Fruit fly (Drosophila melanogaster) whole organism, prepupa: Measurements from ENCODE around the gene RhoGAP18B.

Experiments
- Blimp-1 ChIP-seq: fragments of 200-800 bp; sonication (Bioruptor generic); optimal IDR thresholded peaks from 3 replicates; lab custom pipeline; 2017; ENCODE audit warnings: missing biosample characterization, missing genetic modification characterization, mild to moderate bottlenecking, moderate library complexity, missing genetic modification reagents
- CG10631 ChIP-seq: fragments of 200-800 bp; sonication (Bioruptor generic); optimal IDR thresholded peaks from 2 replicates; lab custom pipeline; 2016; ENCODE audit warnings: missing biosample characterization, missing genetic modification characterization
- CG10669 ChIP-seq: fragments of 200-800 bp; sonication (Bioruptor generic); optimal IDR thresholded peaks from 3 replicates; lab custom pipeline; 2018; ENCODE audit warnings: missing biosample characterization, mild to moderate bottlenecking, missing genetic modification characterization, moderate library complexity
- CG11294 ChIP-seq: fragments of 200-800 bp; sonication (Bioruptor generic); IDR thresholded peaks from 2 replicates; pipeline ENCODE4 v1.3.6; 2022; ENCODE audit warnings: missing biosample characterization, missing genetic modification characterization
- CG11762 ChIP-seq: fragments of 200-800 bp; sonication (Bioruptor generic); optimal IDR thresholded peaks from 3 replicates; lab custom pipeline; 2016; ENCODE audit warnings: missing biosample characterization, missing genetic modification characterization; ENCODE audit not compliant: insufficient read depth
- CG15336 ChIP-seq: fragments of 200-800 bp; sonication (Bioruptor generic); IDR thresholded peaks from 2 replicates; pipeline ENCODE4 v1.3.6; 2022; ENCODE audit warnings: missing biosample characterization, missing genetic modification characterization
- CG1621 ChIP-seq: fragments of 200-800 bp; sonication (Bioruptor generic); optimal IDR thresholded peaks from 3 replicates; lab custom pipeline; 2018; ENCODE audit warnings: missing biosample characterization, mild to moderate bottlenecking, missing genetic modification characterization
- CG3032 ChIP-seq: fragments of 200-800 bp; optimal IDR thresholded peaks from 2 replicates; lab custom pipeline; 2019; ENCODE audit warnings: missing biosample characterization, mild to moderate bottlenecking, missing genetic modification characterization, moderate library complexity
- CG31627 ChIP-seq: fragments of 200-800 bp; sonication (Bioruptor generic); optimal IDR thresholded peaks from 3 replicates; lab custom pipeline; 2016; ENCODE audit warnings: missing biosample characterization, missing genetic modification characterization
- CG32006 ChIP-seq: fragments of 200-800 bp; sonication (Bioruptor generic); optimal IDR thresholded peaks from 3 replicates; lab custom pipeline; 2017; ENCODE audit warnings: missing biosample characterization, mild to moderate bottlenecking, missing genetic modification characterization
- CG3919 ChIP-seq: fragments of 200-800 bp; sonication (Bioruptor generic); optimal IDR thresholded peaks from 3 replicates; lab custom pipeline; 2016; ENCODE audit warnings: missing biosample characterization, missing genetic modification characterization
- CG6276 ChIP-seq: fragments of 200-800 bp; sonication (Bioruptor generic); optimal IDR thresholded peaks from 2 replicates; lab custom pipeline; 2017; ENCODE audit warnings: missing biosample characterization, mild to moderate bottlenecking, missing genetic modification characterization
- CG6808 ChIP-seq: fragments of 200-800 bp; sonication (Bioruptor generic); optimal IDR thresholded peaks from 3 replicates; lab custom pipeline; 2017; ENCODE audit warnings: missing biosample characterization, missing genetic modification characterization, mild to moderate bottlenecking, moderate library complexity, missing genetic modification reagents
- CG6854 ChIP-seq: fragments of 200-800 bp; sonication (Bioruptor generic); optimal IDR thresholded peaks from 2 replicates; lab custom pipeline; 2017; ENCODE audit warnings: missing biosample characterization, mild to moderate bottlenecking, missing genetic modification characterization
- CG7368 ChIP-seq: fragments of 200-800 bp; sonication (Bioruptor generic); optimal IDR thresholded peaks from 3 replicates; lab custom pipeline; 2016; ENCODE audit warnings: missing biosample characterization, missing genetic modification characterization
- CG8119 ChIP-seq: fragments of 200-800 bp; sonication (Bioruptor generic); IDR thresholded peaks from 3 replicates; pipeline ENCODE4 v1.3.6; 2022; ENCODE audit warnings: missing biosample characterization, missing genetic modification characterization
- CG8319 ChIP-seq: fragments of 200-800 bp; sonication (Bioruptor generic); optimal IDR thresholded peaks from 3 replicates; lab custom pipeline; 2016; ENCODE audit warnings: missing biosample characterization, missing genetic modification characterization
- CG8632 ChIP-seq: fragments of 200-800 bp; sonication (Bioruptor generic); optimal IDR thresholded peaks from 3 replicates; lab custom pipeline; 2016; ENCODE audit warnings: missing biosample characterization, missing genetic modification characterization
- CG9139 ChIP-seq: fragments of 200-800 bp; sonication (Bioruptor generic); optimal IDR thresholded peaks from 3 replicates; lab custom pipeline; 2017; ENCODE audit warnings: missing biosample characterization, mild to moderate bottlenecking, missing genetic modification characterization
- Eip75B ChIP-seq: fragments of 200-800 bp; sonication (Bioruptor generic); optimal IDR thresholded peaks from 3 replicates; lab custom pipeline; 2016; ENCODE audit warnings: missing biosample characterization, missing genetic modification characterization
- Eip78C ChIP-seq: fragments of 200-800 bp; sonication (Bioruptor generic); peaks from one replicate; lab custom pipeline; 2016; ENCODE audit warnings: missing biosample characterization, missing genetic modification characterization
- Eip93F ChIP-seq: fragments of 200-800 bp; sonication (Bioruptor generic); optimal IDR thresholded peaks from 2 replicates; lab custom pipeline; 2016; ENCODE audit warnings: missing biosample characterization, mild to moderate bottlenecking, missing genetic modification characterization
- Ets21C ChIP-seq: fragments of 200-800 bp; sonication (Bioruptor generic); optimal IDR thresholded peaks from 3 replicates; lab custom pipeline; 2016; ENCODE audit warnings: missing biosample characterization, missing genetic modification characterization
- Gug ChIP-seq: fragments of 200-800 bp; sonication (Bioruptor generic); IDR thresholded peaks from 2 replicates; pipeline ENCODE4 v1.3.6; 2022; ENCODE audit warnings: missing biosample characterization, missing genetic modification characterization
- Hr38 ChIP-seq: sonication (Bioruptor generic); optimal IDR thresholded peaks from 2 replicates; lab custom pipeline; 2016; ENCODE audit warnings: missing biosample characterization, missing genetic modification characterization
- Hr39 ChIP-seq: fragments of 200-800 bp; sonication (Bioruptor generic); optimal IDR thresholded peaks from 2 replicates; lab custom pipeline; 2016; ENCODE audit warnings: missing biosample characterization, missing genetic modification characterization
- Hr4 ChIP-seq: fragments of 200-800 bp; sonication (Bioruptor generic); optimal IDR thresholded peaks from 3 replicates; lab custom pipeline; 2016; ENCODE audit warnings: missing biosample characterization, missing genetic modification characterization
- OdsH ChIP-seq: fragments of 200-800 bp; sonication (Bioruptor generic); optimal IDR thresholded peaks from 3 replicates; lab custom pipeline; 2016; ENCODE audit warnings: missing biosample characterization, missing genetic modification characterization
- Smox ChIP-seq: fragments of 200-800 bp; sonication (Bioruptor generic); optimal IDR thresholded peaks from 3 replicates; lab custom pipeline; 2016; ENCODE audit warnings: missing biosample characterization, missing genetic modification characterization
- Sox102F ChIP-seq: fragments of 200-800 bp; sonication (Bioruptor generic); optimal IDR thresholded peaks from 2 replicates; lab custom pipeline; 2016; ENCODE audit warnings: missing biosample characterization, mild to moderate bottlenecking, missing genetic modification characterization
- Sox14 ChIP-seq: fragments of 200-800 bp; sonication (Bioruptor generic); optimal IDR thresholded peaks from 3 replicates; lab custom pipeline; 2016; ENCODE audit warnings: missing biosample characterization, missing genetic modification characterization
- Sox15 ChIP-seq: fragments of 200-800 bp; sonication (Bioruptor generic); optimal IDR thresholded peaks from 3 replicates; lab custom pipeline; 2016; ENCODE audit warnings: missing biosample characterization, missing genetic modification characterization
- dac ChIP-seq: fragments of 200-800 bp; sonication (Bioruptor generic); optimal IDR thresholded peaks from 2 replicates; lab custom pipeline; 2017; ENCODE audit warnings: missing biosample characterization, mild to moderate bottlenecking, missing genetic modification characterization
- dsx ChIP-seq: fragments of 200-800 bp; optimal IDR thresholded peaks from 3 replicates; lab custom pipeline; 2019; ENCODE audit warnings: missing biosample characterization, mild to moderate bottlenecking, missing genetic modification characterization, moderate library complexity; ENCODE audit not compliant: poor library complexity, severe bottlenecking
- eg ChIP-seq: fragments of 200-800 bp; sonication (Bioruptor generic); IDR thresholded peaks from 3 replicates; pipeline ENCODE4 v1.3.6; 2022; ENCODE audit warnings: missing biosample characterization, missing genetic modification characterization
- fd59A ChIP-seq: fragments of 200-800 bp; sonication (Bioruptor generic); optimal IDR thresholded peaks from 2 replicates; lab custom pipeline; 2017; ENCODE audit warnings: missing biosample characterization, mild to moderate bottlenecking, missing genetic modification characterization, missing genetic modification reagents
- fd85E ChIP-seq: fragments of 200-800 bp; sonication (Bioruptor generic); optimal IDR thresholded peaks from 3 replicates; lab custom pipeline; 2016; ENCODE audit warnings: missing biosample characterization, missing genetic modification characterization
- fkh ChIP-seq: fragments of 200-800 bp; sonication (Bioruptor generic); optimal IDR thresholded peaks from 3 replicates; lab custom pipeline; 2017; ENCODE audit warnings: missing biosample characterization, mild to moderate bottlenecking, missing genetic modification characterization, moderate library complexity
- lz ChIP-seq: fragments of 200-800 bp; sonication (Bioruptor generic); optimal IDR thresholded peaks from 3 replicates; lab custom pipeline; 2016; ENCODE audit warnings: missing biosample characterization, missing genetic modification characterization
- net ChIP-seq: fragments of 200-800 bp; sonication (Bioruptor generic); optimal IDR thresholded peaks from 3 replicates; lab custom pipeline; 2016; ENCODE audit warnings: missing biosample characterization, missing genetic modification characterization
- pdm3 ChIP-seq: fragments of 200-800 bp; sonication (Bioruptor generic); optimal IDR thresholded peaks from 3 replicates; lab custom pipeline; 2016; ENCODE audit warnings: missing biosample characterization, missing genetic modification characterization
- ss ChIP-seq, 2 experiments: fragments of 200-800 bp; sonication (Bioruptor generic); optimal IDR thresholded peaks; 2 replicates in 1 of 2; 3 replicates in 1 of 2; lab custom pipeline; 2017 to 2018; ENCODE audit warnings: mild to moderate bottlenecking in 2 of 2, missing biosample characterization in 2 of 2, missing genetic modification characterization in 2 of 2, moderate library complexity in 1 of 2
- svp ChIP-seq: fragments of 200-800 bp; sonication (Bioruptor generic); peaks from one replicate; lab custom pipeline; 2016; ENCODE audit warnings: missing biosample characterization, missing genetic modification characterization
- vri ChIP-seq: fragments of 200-800 bp; sonication (Bioruptor generic); optimal IDR thresholded peaks from 3 replicates; lab custom pipeline; 2016; ENCODE audit warnings: missing biosample characterization, mild to moderate bottlenecking, missing genetic modification characterization

The RhoGAP18B gene

dm6 chrX:19154998-19155397 is 11.9 kb downstream of the RhoGAP18B start (continued):
- TF ChIP-seq ss (GFP tag; optimal IDR thresholded peaks at IDR 0.05; lab: Kevin White, UChicago) (peak; percentile 81 to 89), Blimp-1 (GFP tag; lab: Kevin White, UChicago) (peak; percentile 84), Hr38 (GFP tag; lab: Kevin White, UChicago) (no peak), CG8632 (GFP tag; lab: Kevin White, UChicago) (peak; percentile 92), CG32006 (GFP tag; lab: Kevin White, UChicago) (peak; percentile 97), net (GFP tag; lab: Kevin White, UChicago) (peak; percentile 94), CG10669 (peak; percentile 91), Hr4 (peak; percentile 96), CG8319 (peak; percentile 92), OdsH (GFP tag; lab: Kevin White, UChicago) (peak; percentile 92), CG6808 (GFP tag; lab: Kevin White, UChicago) (peak; percentile 86), Gug (GFP tag; lab: Robert Waterston, UW) (peak; percentile 93), CG3032 (tag; lab: Kevin White, UChicago) (peak; percentile 85), pdm3 (peak; percentile 95)

DNA sequence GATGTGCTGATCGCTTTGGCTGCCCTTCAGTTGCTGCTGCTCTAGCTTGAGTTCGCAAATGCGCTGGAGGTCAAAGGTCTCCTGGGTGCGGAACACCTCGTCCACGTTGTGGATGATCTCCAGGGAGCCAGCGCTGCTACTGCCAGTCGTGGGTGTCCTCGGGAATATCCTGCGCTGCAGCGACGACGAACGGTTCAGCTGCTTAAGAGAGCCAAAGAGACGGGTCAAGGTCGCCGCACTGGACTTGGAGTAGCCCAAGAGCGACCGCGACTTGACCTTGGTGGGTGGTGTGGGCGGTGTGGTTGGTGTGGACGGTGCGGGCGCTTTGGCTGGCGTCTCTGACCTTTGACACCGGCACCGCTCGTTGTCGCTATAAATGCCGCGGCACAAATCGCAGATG is 12.6 kb downstream of the RhoGAP18B start:
- TF ChIP-seq Blimp-1 (GFP tag; lab: Kevin White, UChicago): no peak
- no peak for TF ChIP-seq Eip78C
- no peak for TF ChIP-seq CG9139 (GFP tag; lab: Kevin White, UChicago)
- TF ChIP-seq CG6854: no peak
- no peak for TF ChIP-seq svp (GFP tag; lab: Kevin White, UChicago)
- TF ChIP-seq fd59A (GFP tag; lab: Kevin White, UChicago): no peak
- TF ChIP-seq CG6276: no peak
- no peak for TF ChIP-seq OdsH (GFP tag; lab: Kevin White, UChicago)
- no peak for TF ChIP-seq CG8319
- TF ChIP-seq CG31627 (GFP tag; lab: Kevin White, UChicago): no peak
- TF ChIP-seq dac (GFP tag; lab: Kevin White, UChicago): no peak
- TF ChIP-seq Hr39 (GFP tag; lab: Kevin White, UChicago): no peak
- TF ChIP-seq CG8119 (GFP tag; lab: Robert Waterston, UW): no peak
- TF ChIP-seq CG10669: no peak
- TF ChIP-seq Smox (GFP tag; lab: Kevin White, UChicago): no peak
- TF ChIP-seq CG15336 (GFP tag; lab: Robert Waterston, UW): no peak
- no peak for TF ChIP-seq lz
- TF ChIP-seq CG7368: no peak
- TF ChIP-seq Eip93F (GFP tag; lab: Kevin White, UChicago): no peak
- TF ChIP-seq net (GFP tag; lab: Kevin White, UChicago): no peak

DNA sequence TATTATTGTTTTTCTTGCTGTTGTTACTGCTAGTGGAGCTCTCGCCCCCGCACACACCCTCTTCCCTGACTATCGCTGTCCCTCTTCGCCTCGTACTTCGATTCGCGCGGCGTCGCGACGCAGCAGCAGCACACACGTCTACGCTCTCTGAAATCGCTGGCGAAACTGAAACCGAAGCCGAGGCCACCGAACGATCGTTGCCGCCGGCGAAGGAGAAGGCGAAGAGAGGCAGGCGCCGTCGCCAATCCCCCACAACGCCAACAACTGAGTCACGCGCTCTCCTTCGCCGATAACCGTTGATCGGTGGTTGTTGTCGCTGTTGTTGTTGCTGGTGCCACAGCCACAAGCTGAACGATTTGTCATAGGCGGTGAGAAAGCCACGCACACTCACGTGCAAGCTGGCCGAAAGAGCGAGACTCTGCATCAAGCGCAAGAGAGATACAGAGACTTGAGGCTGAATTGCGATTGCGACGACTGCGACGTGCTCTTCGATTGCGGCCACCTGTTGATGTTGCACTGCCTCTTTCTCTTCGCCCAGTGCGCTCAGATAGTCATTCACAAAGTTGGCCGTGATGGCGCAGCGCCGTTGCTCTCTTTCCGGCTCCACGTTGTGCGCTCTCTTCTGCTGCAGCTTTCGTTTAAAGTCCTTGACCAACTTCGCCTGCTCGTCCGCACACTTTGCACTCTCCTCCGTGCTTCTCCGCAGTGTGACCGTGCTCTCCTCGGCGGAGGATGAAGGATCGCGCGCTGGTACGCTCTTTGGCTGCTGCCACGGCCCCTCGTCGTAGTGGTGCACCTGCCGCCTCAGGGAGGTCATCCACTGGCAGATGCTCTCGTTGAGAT is 13.4 kb downstream of the RhoGAP18B start:
- TF ChIP-seq vri (GFP tag; lab: Kevin White, UChicago) (peak; percentile 43), CG15336 (GFP tag; lab: Robert Waterston, UW) (peak; percentile 53; the same call in 1 of the 2 replicates), CG7368 (peak; percentile 20), ss (GFP tag; optimal IDR thresholded peaks at IDR 0.05; lab: Kevin White, UChicago) (peak; percentile 29 to 50), eg (0 out of 3 replicates have a peak, but pooled peaks have one; percentile 5), Sox14 (peak; percentile 9), Eip93F (GFP tag; lab: Kevin White, UChicago) (no peak), CG6854 (peak; percentile 49), CG11294 (GFP tag; lab: Robert Waterston, UW) (no peak), CG6276 (peak; percentile 41), Sox15 (no peak), CG9139 (GFP tag; lab: Kevin White, UChicago) (peak; percentile 16), fkh (peak; percentile 54), Hr39 (GFP tag; lab: Kevin White, UChicago) (no peak), Sox102F (peak; percentile 50), CG1621 (tag; lab: Kevin White, UChicago) (no peak), CG11762 (no peak), Ets21C (no peak), fd85E (no peak), svp (GFP tag; lab: Kevin White, UChicago) (peak; percentile 94), Blimp-1 (GFP tag; lab: Kevin White, UChicago) (peak; percentile 26), dsx (GFP tag; lab: Kevin White, UChicago) (peak; percentile 40), CG8119 (GFP tag; lab: Robert Waterston, UW) (peak; percentile 48; the same call in 2 of the 3 replicates), Eip78C (peak; percentile 34), CG10631 (GFP tag; lab: Kevin White, UChicago) (no peak), Hr38 (GFP tag; lab: Kevin White, UChicago) (no peak), Eip75B (peak; percentile 62), Gug (GFP tag; lab: Robert Waterston, UW) (peak; percentile 47; the same call in 1 of the 2 replicates), CG3919 (GFP tag; lab: Kevin White, UChicago) (peak; percentile 2)
